Fruit fly (Drosophila melanogaster) whole organism, larva: ENCODE measurements around the gene S-Lap2.

Experiments used
- noc ChIP-seq: fragments of 200-800 bp; sonication (Bioruptor generic); optimal IDR thresholded peaks from 3 replicates; lab custom pipeline; 2019; ENCODE audit warnings: missing biosample characterization, mild to moderate bottlenecking, missing genetic modification characterization, moderate library complexity

The S-Lap2 gene

DNA sequence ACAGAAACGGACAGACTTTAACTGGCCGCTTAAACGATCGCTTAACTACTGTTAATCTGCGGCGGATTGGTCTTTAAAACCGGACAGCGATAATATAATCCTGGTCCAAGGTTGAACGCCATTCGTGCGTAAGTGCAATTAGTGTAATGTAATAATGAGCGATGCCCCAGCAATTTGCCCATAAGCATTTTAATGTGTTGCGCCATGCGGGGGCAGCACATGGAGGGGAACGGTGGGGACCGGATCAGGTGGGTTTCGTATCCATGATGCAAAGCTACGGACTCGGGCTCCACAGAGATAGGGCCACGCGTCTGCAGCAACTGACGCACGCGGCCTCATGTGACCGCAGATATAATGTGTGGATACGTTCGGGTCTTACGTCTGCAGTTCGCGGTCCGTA is 38.1 kb downstream of the S-Lap2 start:
- no peak for TF ChIP-seq noc (tag; lab: Kevin White, UChicago)

DNA sequence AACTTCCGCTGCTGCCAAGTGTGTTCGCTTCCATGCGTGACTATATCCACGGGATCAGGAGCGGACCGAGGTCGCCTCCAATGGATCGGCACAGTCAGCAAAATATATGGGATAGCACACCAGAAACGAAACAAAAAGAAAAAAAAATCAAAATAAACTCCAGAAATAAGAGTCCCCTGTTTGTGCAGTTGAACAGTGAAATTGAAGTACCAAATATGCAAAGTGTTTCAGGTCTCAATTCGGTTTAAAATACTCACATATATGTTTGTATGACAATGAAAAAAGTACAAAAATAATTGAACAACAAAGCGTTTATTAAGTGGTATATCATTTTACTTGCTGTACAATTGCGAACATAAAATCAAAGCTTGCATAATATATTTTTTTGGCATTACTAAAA is 39.9 kb downstream of the S-Lap2 start:
- TF ChIP-seq noc (tag; lab: Kevin White, UChicago): no peak

DNA sequence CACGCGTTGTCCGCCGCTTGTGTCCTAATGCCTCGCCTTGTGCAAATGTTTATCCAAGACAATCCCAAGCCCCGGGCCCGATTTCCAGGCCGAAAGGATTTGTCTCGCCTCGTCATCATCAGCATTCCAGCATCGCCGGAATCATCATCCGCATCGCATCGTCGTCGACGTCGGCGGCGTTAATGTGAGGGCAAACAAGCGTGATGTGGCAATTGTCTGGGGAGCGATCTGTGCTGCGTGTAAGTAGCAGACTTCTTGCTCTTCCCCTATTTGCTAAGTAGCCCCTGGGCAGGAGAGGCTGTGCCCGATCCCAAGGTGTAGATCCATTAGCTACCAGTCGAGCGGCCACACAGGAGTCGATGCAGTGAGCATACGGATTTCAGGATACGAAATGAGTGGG is 41.1 kb downstream of the S-Lap2 start:
- TF ChIP-seq noc (tag; lab: Kevin White, UChicago): no peak

DNA sequence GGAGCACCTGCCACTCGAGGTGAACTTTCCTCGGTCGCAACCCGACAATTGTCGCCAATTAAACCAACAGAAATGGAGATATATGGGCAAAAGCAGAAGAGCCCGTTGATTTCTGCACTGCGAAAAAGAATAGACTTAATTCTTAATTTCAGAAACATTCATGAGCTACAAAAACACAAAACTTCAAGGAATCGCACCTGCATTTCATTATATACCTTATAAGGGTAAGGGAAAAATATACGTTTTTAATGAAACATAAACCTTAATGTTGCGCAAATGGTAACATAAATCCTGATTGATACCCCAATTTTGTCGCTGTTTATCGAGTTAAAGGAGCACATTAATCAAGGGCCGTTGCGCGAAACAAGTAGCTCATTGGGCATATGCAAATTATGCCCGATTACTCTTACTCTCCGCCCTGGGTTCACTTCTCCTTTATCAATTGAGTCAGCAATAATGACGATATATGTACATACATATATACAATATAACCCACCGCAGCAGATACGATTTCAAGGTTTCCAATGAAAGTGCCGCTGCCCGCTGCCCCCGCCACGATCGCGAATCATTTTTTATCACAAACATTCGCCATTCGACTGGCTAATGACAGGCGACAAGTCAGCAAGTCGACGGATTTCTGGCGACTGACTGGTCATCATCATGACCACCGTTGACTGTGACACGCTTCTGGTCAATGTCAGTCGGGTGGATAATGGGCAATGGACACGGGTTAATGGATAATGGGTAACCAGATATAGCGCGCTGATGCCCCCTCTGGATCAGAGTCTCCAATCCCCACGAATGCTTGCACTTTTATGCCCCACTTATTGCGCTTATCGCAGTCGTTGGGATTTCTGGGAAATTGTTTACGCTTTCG is 42.3 kb downstream of the S-Lap2 start:
- no peak for TF ChIP-seq noc (tag; lab: Kevin White, UChicago)

DNA sequence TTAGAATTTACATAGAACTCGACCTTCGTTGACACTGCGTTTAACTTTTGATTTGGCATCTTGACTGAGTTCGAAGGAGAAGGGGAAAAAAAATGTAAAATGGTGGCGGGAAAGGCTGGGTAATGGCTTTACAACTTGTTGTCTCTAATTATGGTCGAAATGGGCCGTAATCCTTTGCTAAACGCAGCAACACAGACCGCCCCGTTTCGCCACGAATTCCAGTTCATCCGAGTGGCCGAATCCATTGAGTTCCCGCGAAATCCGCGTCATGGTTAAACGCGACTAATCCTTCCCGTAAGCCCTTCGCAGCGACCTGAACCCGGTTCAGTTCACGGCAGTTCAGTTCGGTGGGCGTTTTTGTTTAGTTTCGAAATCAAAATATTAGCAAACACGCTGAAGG is 46.4 kb downstream of the S-Lap2 start:
- TF ChIP-seq noc (tag; lab: Kevin White, UChicago): no peak

DNA sequence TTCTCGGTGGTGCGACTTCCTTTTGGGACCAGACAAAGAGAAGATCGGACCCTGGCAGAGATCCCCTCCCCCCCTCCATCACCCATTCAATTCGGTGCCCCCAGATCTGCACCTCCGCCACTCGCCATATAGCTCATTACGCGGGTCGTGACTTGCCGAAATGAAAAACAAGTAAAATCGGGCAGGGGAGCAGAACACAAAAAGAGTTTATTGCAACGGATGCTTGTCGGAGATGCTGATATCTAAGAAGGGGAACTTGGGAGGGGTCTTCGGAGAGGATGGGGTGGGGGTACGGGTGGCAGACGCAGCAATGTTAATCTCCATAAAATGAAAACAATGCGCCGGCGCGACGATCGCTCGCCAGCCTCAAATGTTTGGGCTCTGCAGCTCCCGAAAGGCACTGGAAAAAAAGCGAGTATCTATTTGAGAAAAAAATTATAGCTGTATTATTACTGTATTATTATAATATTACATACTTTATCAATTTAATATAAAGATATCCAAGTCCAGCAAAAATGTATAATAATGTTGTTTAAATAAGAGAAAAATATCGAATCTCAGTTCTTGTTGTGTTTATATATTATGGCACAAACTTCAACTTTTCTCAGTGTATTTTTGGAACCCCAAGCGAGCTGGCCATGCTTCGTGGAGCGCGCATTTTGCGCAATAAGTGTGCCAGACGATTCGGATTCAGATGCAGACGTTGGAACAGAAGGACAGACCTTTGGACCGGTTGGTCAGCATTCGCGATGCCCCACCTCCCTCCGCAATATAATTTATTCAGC is 48.3 kb downstream of the S-Lap2 start:
- TF ChIP-seq noc (tag; lab: Kevin White, UChicago): no peak

DNA sequence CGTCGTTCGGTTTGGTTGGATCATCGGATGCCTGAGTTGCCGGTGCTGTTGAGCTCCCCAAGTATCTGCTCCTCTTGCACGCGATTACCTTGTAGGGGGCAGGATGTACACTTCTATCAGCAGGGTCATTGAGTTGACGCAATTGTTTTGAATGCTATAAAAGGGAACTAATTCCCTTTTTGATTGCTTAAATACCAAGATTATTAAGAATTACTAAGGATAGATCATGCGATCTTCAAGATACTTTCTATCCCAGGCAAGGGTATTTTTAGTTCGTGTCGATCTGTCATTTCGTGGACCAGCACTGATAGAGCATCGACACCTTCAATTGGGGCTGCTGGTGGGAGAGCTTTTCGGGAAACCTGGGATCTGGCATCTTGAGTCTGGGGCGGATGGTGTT is 49.4 kb downstream of the S-Lap2 start:
- TF ChIP-seq noc (tag; lab: Kevin White, UChicago): no peak

DNA sequence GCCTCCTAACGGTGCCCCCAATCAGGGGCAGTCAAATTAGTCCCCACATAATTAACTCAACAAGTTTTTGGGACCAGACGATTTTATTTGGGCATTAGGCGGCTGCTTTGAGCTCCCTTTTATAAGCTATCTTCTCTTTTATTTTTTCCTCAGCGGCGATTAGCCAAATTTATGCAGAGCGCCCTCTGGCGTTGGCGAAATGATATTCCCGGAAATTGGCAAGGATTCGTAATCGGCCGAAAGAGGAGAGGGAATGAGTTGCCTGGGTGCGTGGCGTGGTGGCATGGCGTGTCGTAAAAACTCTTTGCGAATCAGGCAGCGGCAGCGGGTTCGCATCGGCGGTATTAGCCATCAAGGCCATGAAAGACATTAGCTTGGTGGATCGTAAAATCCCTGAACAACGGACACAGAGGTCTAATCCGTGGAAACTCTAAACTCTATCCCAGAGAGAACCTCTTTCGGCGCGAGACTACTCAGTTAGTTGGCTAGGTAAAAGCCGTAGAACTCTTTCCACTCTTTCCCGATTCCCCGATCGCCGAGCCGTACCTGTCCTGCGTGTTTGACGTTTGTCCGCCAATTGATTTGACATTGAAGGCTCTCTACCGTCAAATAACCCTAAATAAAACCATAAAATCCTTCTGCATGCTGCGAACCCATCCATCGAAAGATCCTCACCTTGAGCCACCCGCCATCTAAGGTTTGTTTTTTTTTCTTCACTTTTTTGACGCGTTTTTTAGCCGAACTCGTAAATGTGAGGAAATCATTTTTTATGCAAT is 50.3 kb downstream of the S-Lap2 start:
- TF ChIP-seq noc (tag; lab: Kevin White, UChicago): no peak

DNA sequence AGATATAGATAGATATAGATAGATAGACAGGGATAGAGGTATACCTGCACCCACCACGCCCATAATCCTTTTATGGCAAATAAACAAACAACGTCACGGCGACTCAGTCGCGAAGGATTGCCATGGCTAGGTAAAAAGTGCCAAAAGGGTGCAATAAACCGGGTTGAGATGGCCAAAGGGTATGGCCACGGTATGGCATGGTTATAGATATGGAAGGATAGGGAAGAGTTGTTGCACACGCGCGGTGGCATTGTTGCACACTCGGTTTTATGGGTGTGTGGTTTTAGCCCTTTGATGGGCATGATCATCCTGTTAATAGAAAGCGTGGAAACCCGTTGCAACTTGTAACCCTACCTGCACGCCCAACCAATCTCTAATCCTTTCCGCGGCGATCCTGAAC is 51.3 kb downstream of the S-Lap2 start:
- TF ChIP-seq noc (tag; lab: Kevin White, UChicago): no peak
